Worm (Caenorhabditis elegans) whole organism, L4 larva: ENCODE data around the gene arrd-25.

Experiments
- D1046.2 ChIP-seq: fragments of 200-800 bp; sonication (Bioruptor generic); IDR thresholded peaks from 2 replicates; pipeline ENCODE4 v1.3.6; 2022; ENCODE audit warnings: missing genetic modification characterization, missing compliant biosample characterization
- F37D6.2 ChIP-seq: sonication (generic microtip); optimal IDR thresholded peaks from 2 replicates; lab custom pipeline; 2016; ENCODE audit warnings: mild to moderate bottlenecking, missing genetic modification characterization, missing compliant biosample characterization
- F49E8.2 ChIP-seq: sonication (generic microtip); optimal IDR thresholded peaks from 2 replicates; lab custom pipeline; 2016; ENCODE audit warnings: missing compliant biosample characterization, mild to moderate bottlenecking, missing genetic modification characterization, borderline replicate concordance
- R02D3.7 ChIP-seq: fragments of 150-350 bp; sonication (generic microtip); optimal IDR thresholded peaks from 3 replicates; lab custom pipeline; 2014; ENCODE audit warnings: missing biosample characterization, missing genetic modification characterization
- Y105C5A.15 ChIP-seq: fragments of 200-800 bp; sonication (Bioruptor generic); IDR thresholded peaks from 2 replicates; pipeline ENCODE4 v1.3.6; 2022; ENCODE audit warnings: missing genetic modification characterization, missing compliant biosample characterization
- Y48G9A.11 ChIP-seq: fragments of 200-800 bp; sonication (Bioruptor generic); IDR thresholded peaks from 2 replicates; pipeline ENCODE4 v1.3.6; 2022; ENCODE audit warnings: missing genetic modification reagents, missing genetic modification characterization, missing compliant biosample characterization
- Y75B8A.6 ChIP-seq: fragments of 200-800 bp; sonication (Bioruptor generic); IDR thresholded peaks from 2 replicates; pipeline ENCODE4 v1.3.6; 2022; ENCODE audit warnings: missing genetic modification reagents, missing genetic modification characterization, missing compliant biosample characterization
- ZK546.5 ChIP-seq, 2 experiments: sonication (generic microtip); optimal IDR thresholded peaks; 2 replicates each; lab custom pipeline; 2017; ENCODE audit warnings: missing biosample characterization in 2 of 2, missing genetic modification characterization in 2 of 2
- aha-1 ChIP-seq: fragments of 150-350 bp; peaks from one replicate; lab custom pipeline; 2014; ENCODE audit warnings: missing biosample characterization, missing genetic modification characterization
- aly-2 ChIP-seq: sonication (generic microtip); optimal IDR thresholded peaks from 2 replicates; lab custom pipeline; 2018; ENCODE audit warnings: missing biosample characterization, missing genetic modification characterization
- arid-1 ChIP-seq: fragments of 200-800 bp; sonication (Bioruptor generic); conservative IDR thresholded peaks from 2 replicates; pipeline ENCODE4 v1.3.6; 2022; ENCODE audit warnings: missing genetic modification reagents, missing genetic modification characterization, missing compliant biosample characterization
- ceh-32 ChIP-seq: sonication (generic microtip); optimal IDR thresholded peaks from 2 replicates; lab custom pipeline; 2016; ENCODE audit warnings: mild to moderate bottlenecking, missing genetic modification characterization, missing compliant biosample characterization; ENCODE audit not compliant: poor library complexity
- ces-1 ChIP-seq: fragments of 150-350 bp; sonication (generic microtip); optimal IDR thresholded peaks from 4 replicates; lab custom pipeline; 2014; ENCODE audit warnings: missing biosample characterization, missing genetic modification reagents, missing genetic modification characterization
- ctbp-1 ChIP-seq: fragments of 200-800 bp; sonication (Bioruptor generic); IDR thresholded peaks from 2 replicates; pipeline ENCODE4 v1.3.6; 2022; ENCODE audit warnings: missing genetic modification reagents, missing genetic modification characterization, missing compliant biosample characterization
- daf-12 ChIP-seq: fragments of 150-350 bp; optimal IDR thresholded peaks from 2 replicates; lab custom pipeline; 2014; ENCODE audit warnings: missing biosample characterization, missing genetic modification reagents, missing genetic modification characterization
- daf-16 ChIP-seq, 3 experiments: sonication (generic microtip); optimal IDR thresholded peaks; 2 replicates each; lab custom pipeline; 2016 to 2017; ENCODE audit warnings: missing genetic modification characterization in 3 of 3, missing genetic modification reagents in 3 of 3, mild to moderate bottlenecking in 2 of 3, missing compliant biosample characterization in 2 of 3, missing biosample characterization in 1 of 3, moderate library complexity in 1 of 3
- dmd-8 ChIP-seq: fragments of 200-800 bp; sonication (Bioruptor generic); IDR thresholded peaks from 2 replicates; pipeline ENCODE4 v1.3.6; 2022; ENCODE audit warnings: missing genetic modification characterization, missing compliant biosample characterization
- dpl-1 ChIP-seq: fragments of 150-350 bp; optimal IDR thresholded peaks from 2 replicates; lab custom pipeline; 2014; ENCODE audit warnings: missing biosample characterization, missing genetic modification reagents, missing genetic modification characterization
- duxl-1 ChIP-seq: sonication (generic microtip); optimal IDR thresholded peaks from 2 replicates; lab custom pipeline; 2016; ENCODE audit warnings: mild to moderate bottlenecking, missing genetic modification characterization, moderate library complexity, missing compliant biosample characterization; ENCODE audit not compliant: poor library complexity
- egl-27 ChIP-seq: sonication (generic microtip); optimal IDR thresholded peaks from 3 replicates; lab custom pipeline; 2017; ENCODE audit warnings: missing biosample characterization, missing genetic modification reagents, missing genetic modification characterization
- fkh-10 ChIP-seq: fragments of 150-350 bp; optimal IDR thresholded peaks from 2 replicates; lab custom pipeline; 2014; ENCODE audit warnings: missing biosample characterization, missing genetic modification reagents, missing genetic modification characterization
- fos-1 ChIP-seq: fragments of 150-350 bp; optimal IDR thresholded peaks from 2 replicates; lab custom pipeline; 2014; ENCODE audit warnings: missing biosample characterization, missing genetic modification characterization
- gei-8 ChIP-seq: fragments of 200-800 bp; sonication (Bioruptor generic); optimal IDR thresholded peaks from 2 replicates; lab custom pipeline; 2018; ENCODE audit warnings: mild to moderate bottlenecking, missing genetic modification characterization, missing compliant biosample characterization
- hlh-11 ChIP-seq: fragments of 200-800 bp; sonication (Bioruptor generic); optimal IDR thresholded peaks from 2 replicates; lab custom pipeline; 2018; ENCODE audit warnings: mild to moderate bottlenecking, missing genetic modification characterization, missing compliant biosample characterization
- jun-1 ChIP-seq: fragments of 150-350 bp; optimal IDR thresholded peaks from 2 replicates; lab custom pipeline; 2014; ENCODE audit warnings: missing biosample characterization, missing genetic modification reagents, missing genetic modification characterization
- lim-7 ChIP-seq: fragments of 200-800 bp; sonication (Bioruptor generic); IDR thresholded peaks from 2 replicates; pipeline ENCODE4 v1.3.6; 2022; ENCODE audit warnings: missing genetic modification characterization, missing compliant biosample characterization
- lir-3 ChIP-seq: sonication (generic microtip); optimal IDR thresholded peaks from 2 replicates; lab custom pipeline; 2016; ENCODE audit warnings: mild to moderate bottlenecking, missing genetic modification characterization, missing compliant biosample characterization
- madf-5 ChIP-seq, 2 experiments: fragments of 200-800 bp; sonication (Bioruptor generic); IDR thresholded peaks; 2 replicates each; pipeline ENCODE4 v1.3.6; 2022; ENCODE audit warnings: missing compliant biosample characterization in 2 of 2, missing genetic modification characterization in 2 of 2
- nhr-111 ChIP-seq: fragments of 200-800 bp; sonication (Bioruptor generic); optimal IDR thresholded peaks from 2 replicates; lab custom pipeline; 2018; ENCODE audit warnings: mild to moderate bottlenecking, missing genetic modification characterization, missing compliant biosample characterization
- nhr-25 ChIP-seq: sonication (generic microtip); optimal IDR thresholded peaks from 2 replicates; lab custom pipeline; 2017; ENCODE audit warnings: missing genetic modification characterization, mild to moderate bottlenecking, missing compliant biosample characterization, antibody characterized with exemption, moderate library complexity, borderline replicate concordance; ENCODE audit not compliant: insufficient read depth
- nhr-41 ChIP-seq: fragments of 200-800 bp; sonication (Bioruptor generic); IDR thresholded peaks from 2 replicates; pipeline ENCODE4 v1.3.6; 2022; ENCODE audit warnings: missing genetic modification reagents, missing genetic modification characterization, missing compliant biosample characterization
- saeg-2 ChIP-seq: fragments of 200-800 bp; sonication (Bioruptor generic); IDR thresholded peaks from 2 replicates; pipeline ENCODE4 v1.3.6; 2022; ENCODE audit warnings: missing genetic modification reagents, missing genetic modification characterization, missing compliant biosample characterization
- snpc-1.2 ChIP-seq: fragments of 200-800 bp; sonication (Bioruptor generic); IDR thresholded peaks from 2 replicates; pipeline ENCODE4 v1.3.6; 2022; ENCODE audit warnings: missing genetic modification reagents, missing genetic modification characterization, missing compliant biosample characterization
- spr-3 ChIP-seq: fragments of 200-800 bp; sonication (Bioruptor generic); optimal IDR thresholded peaks from 2 replicates; lab custom pipeline; 2018; ENCODE audit warnings: mild to moderate bottlenecking, missing genetic modification characterization, missing compliant biosample characterization
- unc-62 ChIP-seq, 3 experiments: fragments of 150-350 bp in 1 of 3; sonication (generic microtip); optimal IDR thresholded peaks in 2 of 3; peaks in 1 of 3; 1 replicate in 1 of 3; 2 replicates in 2 of 3; lab custom pipeline; 2014 to 2017; ENCODE audit warnings: missing biosample characterization in 3 of 3, missing genetic modification characterization in 3 of 3, missing genetic modification reagents in 3 of 3, missing genotype in 1 of 3
- zip-2 ChIP-seq: fragments of 150-350 bp; optimal IDR thresholded peaks from 2 replicates; lab custom pipeline; 2014; ENCODE audit warnings: missing biosample characterization, missing genetic modification characterization

Gene arrd-25

DNA sequence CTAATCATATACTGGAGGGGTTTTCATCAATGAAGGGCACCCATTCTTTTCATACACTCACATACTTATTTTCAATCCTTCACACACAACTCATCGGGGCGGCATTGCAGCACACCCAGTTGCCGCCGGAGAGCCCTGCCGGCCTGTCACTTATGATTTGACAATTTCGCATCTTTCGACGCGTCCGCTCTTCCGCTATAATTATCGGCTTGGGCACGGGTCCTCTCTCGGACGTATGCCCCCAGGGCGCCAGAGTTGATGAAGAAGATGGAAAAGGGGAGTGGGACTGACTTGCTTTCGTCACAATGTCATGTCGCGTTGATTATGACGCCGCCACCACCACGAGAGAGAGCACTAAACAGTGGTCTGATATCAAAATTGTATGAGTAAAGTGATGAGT lies 10.8 kb downstream of the arrd-25 start (continued):
- TF ChIP-seq lir-3 (tag; lab: Kevin White, UChicago) (no peak), jun-1 (no peak), Y105C5A.15 (GFP tag; lab: Robert Waterston, UW) (no peak), dpl-1 (GFP tag; lab: Kevin White, UChicago) (no peak), snpc-1.2 (GFP tag; lab: Robert Waterston, UW) (no peak), hlh-11 (peak; percentile 12), R02D3.7 (tag; lab: Kevin White, UChicago) (no peak), ceh-32 (no peak), daf-16 (GFP tag; optimal IDR thresholded peaks at IDR 0.05; lab: Kevin White, UChicago) (no peak), daf-16 (tag; optimal IDR thresholded peaks at IDR 0.05; lab: Kevin White, UChicago) (no peak), F49E8.2 (tag; lab: Kevin White, UChicago) (no peak)

DNA sequence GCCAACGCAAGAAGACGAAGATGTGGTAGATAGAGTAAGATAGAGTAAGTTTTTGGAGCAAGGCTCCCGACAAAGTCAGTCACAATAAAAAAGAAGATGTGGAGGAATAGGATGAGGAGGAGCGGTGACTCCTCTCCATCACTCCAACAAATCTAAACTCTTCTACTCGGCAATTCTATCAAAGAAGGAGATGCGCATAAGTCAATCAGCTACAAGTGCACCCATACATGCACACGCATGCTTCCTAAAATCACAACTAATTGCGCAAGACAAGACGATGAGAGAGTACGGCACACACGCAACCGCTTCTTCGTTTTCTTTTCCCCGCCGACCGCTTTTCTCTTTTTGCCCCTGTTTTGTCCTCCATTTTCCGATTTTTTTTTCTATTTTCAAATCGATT lies 14.0 kb downstream of the arrd-25 start:
- TF ChIP-seq ctbp-1 (GFP tag; lab: Robert Waterston, UW) (peak; percentile 58; the same call in 1 of the 2 replicates), nhr-41 (GFP tag; lab: Robert Waterston, UW) (no peak), nhr-25 (tag; lab: Kevin White, UChicago) (no peak), unc-62 (GFP tag; optimal IDR thresholded peaks at IDR 0.05 in 1 of 2; lab: Kevin White, UChicago) (peak in 1 of 2 experiments; percentile 8), unc-62 (tag; optimal IDR thresholded peaks at IDR 0.05; lab: Kevin White, UChicago) (no peak), Y75B8A.6 (GFP tag; lab: Robert Waterston, UW) (no peak), nhr-111 (GFP tag; lab: Kevin White, UChicago) (no peak), F37D6.2 (no peak), fkh-10 (peak; percentile 81)

- no peak for TF ChIP-seq zip-2 (tag; lab: Kevin White, UChicago)
- TF ChIP-seq ces-1 = no peak
- no peak for TF ChIP-seq saeg-2 (GFP tag; lab: Robert Waterston, UW)
- no peak for TF ChIP-seq dpl-1 (GFP tag; lab: Kevin White, UChicago)
- TF ChIP-seq, all 104 proteins: peak for 0
Measured at ce11 chrX:14049235-14049634, 15.6 kb downstream of the arrd-25 start, which contains the start of gene dyc-1. dyc-1 (plus strand) TSS chrX:14049535.

- TF ChIP-seq unc-62 (GFP tag; optimal IDR thresholded peaks at IDR 0.05 in 1 of 2; lab: Kevin White, UChicago) (peak in 1 of 2 experiments; percentile 93), unc-62 (tag; optimal IDR thresholded peaks at IDR 0.05; lab: Kevin White, UChicago) (no peak), dmd-8 (0 out of 2 replicates have a peak, but pooled peaks have one; percentile 5), jun-1 (no peak), daf-16 (GFP tag; optimal IDR thresholded peaks at IDR 0.05; lab: Kevin White, UChicago) (no peak), daf-16 (tag; optimal IDR thresholded peaks at IDR 0.05; lab: Kevin White, UChicago) (no peak), Y48G9A.11 (no peak), D1046.2 (GFP tag; lab: Robert Waterston, UW) (no peak), aly-2 (tag; lab: Kevin White, UChicago) (no peak), fos-1 (no peak), dpl-1 (GFP tag; lab: Kevin White, UChicago) (no peak), aha-1 (peak; percentile 63), egl-27 (tag; lab: Kevin White, UChicago) (no peak)
Measured at ce11 chrX:14053754-14054153, 20.2 kb downstream of the arrd-25 start.

- no peak for TF ChIP-seq dpl-1 (GFP tag; lab: Kevin White, UChicago)
- no peak for TF ChIP-seq arid-1 (GFP tag; lab: Robert Waterston, UW)
- TF ChIP-seq aha-1 = peak; percentile 28
- TF ChIP-seq ZK546.5 (tag; optimal IDR thresholded peaks at IDR 0.05; lab: Kevin White, UChicago) = no peak
- TF ChIP-seq gei-8 (GFP tag; lab: Kevin White, UChicago) = no peak
- TF ChIP-seq duxl-1 = no peak
- no peak for TF ChIP-seq madf-5 (GFP tag; IDR thresholded peaks at IDR 0.05; lab: Robert Waterston, UW)
- TF ChIP-seq daf-16 (GFP tag; optimal IDR thresholded peaks at IDR 0.05; lab: Kevin White, UChicago) = peak in 1 of 2 experiments; percentile 35
- no peak for TF ChIP-seq daf-16 (tag; optimal IDR thresholded peaks at IDR 0.05; lab: Kevin White, UChicago)
- TF ChIP-seq spr-3 (GFP tag; lab: Kevin White, UChicago) = no peak
- no peak for TF ChIP-seq saeg-2 (GFP tag; lab: Robert Waterston, UW)
- no peak for TF ChIP-seq lim-7 (GFP tag; lab: Robert Waterston, UW)
- TF ChIP-seq daf-12 = no peak
- TF ChIP-seq hlh-11 = peak; percentile 48
- TF ChIP-seq fkh-10 = no peak
- TF ChIP-seq, all 104 proteins: peak for 3
Measured at ce11 chrX:14054799-14055198, 21.2 kb downstream of the arrd-25 start.
